Fruit fly (Drosophila melanogaster): ENCODE measurements around the gene Tmem43.
A peak's percentile ranks its signal among the peaks of the same experiment; 100 is the strongest.

The Tmem43 gene

DNA sequence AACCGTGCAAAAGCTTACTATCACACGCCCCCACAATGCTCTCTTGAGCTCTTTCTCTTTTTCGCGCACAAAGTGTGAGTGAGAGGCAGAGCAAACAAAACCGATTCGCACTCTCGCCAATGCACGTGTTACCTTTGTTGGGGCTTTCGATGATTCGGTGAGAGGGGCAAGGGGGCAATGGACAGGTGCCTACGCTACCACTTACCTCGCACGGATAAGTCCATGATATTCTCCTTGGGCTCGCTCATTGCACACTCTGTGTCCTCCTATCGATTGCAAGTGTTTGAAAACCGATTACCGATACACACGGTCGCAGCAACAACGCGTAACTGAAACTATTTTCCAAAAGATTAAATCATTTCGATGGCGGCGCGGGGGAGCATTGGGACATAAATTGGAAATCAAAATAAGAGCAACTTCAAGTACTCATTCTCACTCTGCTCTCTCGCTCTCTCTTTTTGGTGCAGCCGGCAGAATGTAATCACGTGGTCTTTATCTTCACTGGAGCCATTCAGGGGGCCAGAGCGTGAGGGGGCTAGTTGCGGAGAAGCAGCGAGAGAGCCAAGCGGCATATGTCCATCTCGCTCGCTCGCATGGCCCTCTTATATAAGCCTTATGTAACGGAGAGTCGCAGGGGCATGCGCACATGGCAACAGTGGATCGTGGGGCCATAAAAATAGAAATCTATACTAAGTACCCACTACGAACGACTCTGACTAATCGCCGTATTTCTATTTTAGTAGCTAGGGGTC, 47.7 kb downstream of the Tmem43 start, which contains the start of gene Pdp1 (continued):
- no peak for TF ChIP-seq HLH54F (GFP tag; optimal IDR thresholded peaks at IDR 0.05)
- TF ChIP-seq unpg (GFP tag; optimal IDR thresholded peaks at IDR 0.05) = no peak
- TF ChIP-seq nerfin-1 (tag; optimal IDR thresholded peaks at IDR 0.05) = peak; percentile 3
- TF ChIP-seq otp (GFP tag; IDR thresholded peaks at IDR 0.05) = peak; percentile 49; the same call in 1 of the 3 replicates
- no peak for TF ChIP-seq Atf3 (GFP tag; optimal IDR thresholded peaks at IDR 0.05)
- TF ChIP-seq Pdp1 (GFP tag; optimal IDR thresholded peaks at IDR 0.05) = peak in 1 of 2 experiments; percentile 100
- peak; percentile 55 for TF ChIP-seq nom (GFP tag; optimal IDR thresholded peaks at IDR 0.05)
- no peak for TF ChIP-seq prd (optimal IDR thresholded peaks at IDR 0.05)
- 0 out of 3 replicates have a peak, but pooled peaks have one; percentile 17 for TF ChIP-seq prd (GFP tag; IDR thresholded peaks at IDR 0.05)
- peak; percentile 89 for TF ChIP-seq sug (tag; optimal IDR thresholded peaks at IDR 0.05)
- TF ChIP-seq Six4 (GFP tag; optimal IDR thresholded peaks at IDR 0.05) = no peak
- no peak for TF ChIP-seq Atf-2 (GFP tag; optimal IDR thresholded peaks at IDR 0.05)
- TF ChIP-seq CG12659 (GFP tag; optimal IDR thresholded peaks at IDR 0.05) = peak; percentile 25
- TF ChIP-seq B-H1 (GFP tag; IDR thresholded peaks at IDR 0.05) = no peak; the same call in 2 of the 3 replicates
- TF ChIP-seq B-H2 (GFP tag; optimal IDR thresholded peaks at IDR 0.05) = peak; percentile 10
- TF ChIP-seq mld (GFP tag; IDR thresholded peaks at IDR 0.05; ENCODE audit: partially characterized antibody) = 0 out of 3 replicates have a peak, but pooled peaks have one; percentile 28
- TF ChIP-seq ATbp (GFP tag; optimal IDR thresholded peaks at IDR 0.05) = peak; percentile 19
- peak; percentile 7 for TF ChIP-seq trem (tag; optimal IDR thresholded peaks at IDR 0.05)
- TF ChIP-seq her (GFP tag; optimal IDR thresholded peaks at IDR 0.05) = peak; percentile 2
- peak; percentile 38; the same call in 1 of the 2 replicates for TF ChIP-seq CG14441 (GFP tag; IDR thresholded peaks at IDR 0.05)
- TF ChIP-seq pb (GFP tag; optimal IDR thresholded peaks at IDR 0.05) = no peak
- peak; percentile 94 for TF ChIP-seq dm (GFP tag; optimal IDR thresholded peaks at IDR 0.05)
- TF ChIP-seq emc (GFP tag; optimal IDR thresholded peaks at IDR 0.05) = no peak
- no peak for TF ChIP-seq CG1024 (GFP tag; IDR thresholded peaks at IDR 0.05)
- TF ChIP-seq vvl (GFP tag; IDR thresholded peaks at IDR 0.05) = peak; percentile 61
- TF ChIP-seq bowl (GFP tag; IDR thresholded peaks at IDR 0.05) = no peak
- TF ChIP-seq CG1832 (GFP tag; optimal IDR thresholded peaks at IDR 0.05) = peak; percentile 82
- TF ChIP-seq tap (tag; optimal IDR thresholded peaks at IDR 0.05) = peak; percentile 42
- TF ChIP-seq Dll (GFP tag; IDR thresholded peaks at IDR 0.05; ENCODE audit: partially characterized antibody) = peak; percentile 66
- peak; percentile 32 for TF ChIP-seq HLHmδ (GFP tag; optimal IDR thresholded peaks at IDR 0.05)
- TF ChIP-seq Nf-YC (tag; optimal IDR thresholded peaks at IDR 0.05) = peak; percentile 23
- peak; percentile 3 for TF ChIP-seq twi (tag; optimal IDR thresholded peaks at IDR 0.05)
- peak; percentile 39; the same call in 1 of the 3 replicates for TF ChIP-seq CG16813 (GFP tag; IDR thresholded peaks at IDR 0.05; ENCODE audit: partially characterized antibody)
- peak; percentile 92 for TF ChIP-seq Usf (GFP tag; optimal IDR thresholded peaks at IDR 0.05)
- no peak for TF ChIP-seq CG12155 (GFP tag; optimal IDR thresholded peaks at IDR 0.05)
- TF ChIP-seq CG8478 (optimal IDR thresholded peaks at IDR 0.05) = no peak
- TF ChIP-seq CG11504 (tag; optimal IDR thresholded peaks at IDR 0.05) = peak; percentile 51
- peak; percentile 36; the same call in 1 of the 3 replicates for TF ChIP-seq gce (GFP tag; IDR thresholded peaks at IDR 0.05)
- TF ChIP-seq HmgZ (tag; optimal IDR thresholded peaks at IDR 0.05) = no peak
- TF ChIP-seq seq (GFP tag; IDR thresholded peaks at IDR 0.05) = 0 out of 2 replicates have a peak, but pooled peaks have one; percentile 21
- TF ChIP-seq ken (GFP tag; IDR thresholded peaks at IDR 0.05) = no peak
- peak; percentile 27 for TF ChIP-seq CG13894 (tag; optimal IDR thresholded peaks at IDR 0.05)
- peak; percentile 86 to 87 for TF ChIP-seq Trl (optimal IDR thresholded peaks at IDR 0.05)
- TF ChIP-seq Trl (GFP tag; optimal IDR thresholded peaks at IDR 0.05) = peak; percentile 33
- TF ChIP-seq Deaf1 (tag; optimal IDR thresholded peaks at IDR 0.05) = peak; percentile 51
- TF ChIP-seq Myb (GFP tag; optimal IDR thresholded peaks at IDR 0.05) = peak; percentile 3
- no peak for TF ChIP-seq Kr (GFP tag; optimal IDR thresholded peaks at IDR 0.05)
- peak; percentile 0 for TF ChIP-seq CG2202 (tag; optimal IDR thresholded peaks at IDR 0.05)
- no peak for TF ChIP-seq Poxn (GFP tag; IDR thresholded peaks at IDR 0.05)
